Fruit fly (Drosophila melanogaster) whole organism, prepupa: ENCODE data around the gene CG9222.
A peak's percentile ranks its signal among the peaks of the same experiment; 100 is the strongest.

ENCODE experiments used
- Blimp-1 ChIP-seq: fragments of 200-800 bp; sonication (Bioruptor generic); optimal IDR thresholded peaks from 3 replicates; lab custom pipeline; 2017; ENCODE audit warnings: missing biosample characterization, missing genetic modification characterization, mild to moderate bottlenecking, moderate library complexity, missing genetic modification reagents
- CG10631 ChIP-seq: fragments of 200-800 bp; sonication (Bioruptor generic); optimal IDR thresholded peaks from 2 replicates; lab custom pipeline; 2016; ENCODE audit warnings: missing biosample characterization, missing genetic modification characterization
- CG10669 ChIP-seq: fragments of 200-800 bp; sonication (Bioruptor generic); optimal IDR thresholded peaks from 3 replicates; lab custom pipeline; 2018; ENCODE audit warnings: missing biosample characterization, mild to moderate bottlenecking, missing genetic modification characterization, moderate library complexity
- CG16779 ChIP-seq: fragments of 200-800 bp; sonication (Bioruptor generic); optimal IDR thresholded peaks from 3 replicates; lab custom pipeline; 2017; ENCODE audit warnings: missing biosample characterization, mild to moderate bottlenecking, missing genetic modification characterization
- CG3032 ChIP-seq: fragments of 200-800 bp; optimal IDR thresholded peaks from 2 replicates; lab custom pipeline; 2019; ENCODE audit warnings: missing biosample characterization, mild to moderate bottlenecking, missing genetic modification characterization, moderate library complexity
- CG31627 ChIP-seq: fragments of 200-800 bp; sonication (Bioruptor generic); optimal IDR thresholded peaks from 3 replicates; lab custom pipeline; 2016; ENCODE audit warnings: missing biosample characterization, missing genetic modification characterization
- CG32006 ChIP-seq: fragments of 200-800 bp; sonication (Bioruptor generic); optimal IDR thresholded peaks from 3 replicates; lab custom pipeline; 2017; ENCODE audit warnings: missing biosample characterization, mild to moderate bottlenecking, missing genetic modification characterization
- CG3919 ChIP-seq: fragments of 200-800 bp; sonication (Bioruptor generic); optimal IDR thresholded peaks from 3 replicates; lab custom pipeline; 2016; ENCODE audit warnings: missing biosample characterization, missing genetic modification characterization
- CG6163 ChIP-seq: fragments of 200-800 bp; sonication (Bioruptor generic); IDR thresholded peaks from 3 replicates; pipeline ENCODE4 v1.3.6; 2022; ENCODE audit warnings: missing biosample characterization, missing genetic modification characterization
- CG8319 ChIP-seq: fragments of 200-800 bp; sonication (Bioruptor generic); optimal IDR thresholded peaks from 3 replicates; lab custom pipeline; 2016; ENCODE audit warnings: missing biosample characterization, missing genetic modification characterization
- CG8632 ChIP-seq: fragments of 200-800 bp; sonication (Bioruptor generic); optimal IDR thresholded peaks from 3 replicates; lab custom pipeline; 2016; ENCODE audit warnings: missing biosample characterization, missing genetic modification characterization
- CG9139 ChIP-seq: fragments of 200-800 bp; sonication (Bioruptor generic); optimal IDR thresholded peaks from 3 replicates; lab custom pipeline; 2017; ENCODE audit warnings: missing biosample characterization, mild to moderate bottlenecking, missing genetic modification characterization
- Eip78C ChIP-seq: fragments of 200-800 bp; sonication (Bioruptor generic); peaks from one replicate; lab custom pipeline; 2016; ENCODE audit warnings: missing biosample characterization, missing genetic modification characterization
- Ets96B ChIP-seq: fragments of 200-800 bp; optimal IDR thresholded peaks from 2 replicates; lab custom pipeline; 2019; ENCODE audit warnings: missing biosample characterization, mild to moderate bottlenecking, missing genetic modification characterization, moderate library complexity
- Gug ChIP-seq: fragments of 200-800 bp; sonication (Bioruptor generic); IDR thresholded peaks from 2 replicates; pipeline ENCODE4 v1.3.6; 2022; ENCODE audit warnings: missing biosample characterization, missing genetic modification characterization
- Met ChIP-seq: fragments of 200-800 bp; sonication (Bioruptor generic); optimal IDR thresholded peaks from 3 replicates; lab custom pipeline; 2016; ENCODE audit warnings: missing biosample characterization, missing genetic modification characterization
- OdsH ChIP-seq: fragments of 200-800 bp; sonication (Bioruptor generic); optimal IDR thresholded peaks from 3 replicates; lab custom pipeline; 2016; ENCODE audit warnings: missing biosample characterization, missing genetic modification characterization
- Smox ChIP-seq: fragments of 200-800 bp; sonication (Bioruptor generic); optimal IDR thresholded peaks from 3 replicates; lab custom pipeline; 2016; ENCODE audit warnings: missing biosample characterization, missing genetic modification characterization
- Sox102F ChIP-seq: fragments of 200-800 bp; sonication (Bioruptor generic); optimal IDR thresholded peaks from 2 replicates; lab custom pipeline; 2016; ENCODE audit warnings: missing biosample characterization, mild to moderate bottlenecking, missing genetic modification characterization
- Sox15 ChIP-seq: fragments of 200-800 bp; sonication (Bioruptor generic); optimal IDR thresholded peaks from 3 replicates; lab custom pipeline; 2016; ENCODE audit warnings: missing biosample characterization, missing genetic modification characterization
- achi ChIP-seq: fragments of 200-800 bp; sonication (Bioruptor generic); optimal IDR thresholded peaks from 3 replicates; lab custom pipeline; 2016; ENCODE audit warnings: missing biosample characterization, missing genetic modification characterization
- acj6 ChIP-seq: fragments of 200-800 bp; sonication (Bioruptor generic); optimal IDR thresholded peaks from 3 replicates; lab custom pipeline; 2016; ENCODE audit warnings: missing biosample characterization, missing genetic modification characterization
- dac ChIP-seq: fragments of 200-800 bp; sonication (Bioruptor generic); optimal IDR thresholded peaks from 2 replicates; lab custom pipeline; 2017; ENCODE audit warnings: missing biosample characterization, mild to moderate bottlenecking, missing genetic modification characterization
- dsx ChIP-seq: fragments of 200-800 bp; optimal IDR thresholded peaks from 3 replicates; lab custom pipeline; 2019; ENCODE audit warnings: missing biosample characterization, mild to moderate bottlenecking, missing genetic modification characterization, moderate library complexity; ENCODE audit not compliant: poor library complexity, severe bottlenecking
- eg ChIP-seq: fragments of 200-800 bp; sonication (Bioruptor generic); IDR thresholded peaks from 3 replicates; pipeline ENCODE4 v1.3.6; 2022; ENCODE audit warnings: missing biosample characterization, missing genetic modification characterization
- fd85E ChIP-seq: fragments of 200-800 bp; sonication (Bioruptor generic); optimal IDR thresholded peaks from 3 replicates; lab custom pipeline; 2016; ENCODE audit warnings: missing biosample characterization, missing genetic modification characterization
- fkh ChIP-seq: fragments of 200-800 bp; sonication (Bioruptor generic); optimal IDR thresholded peaks from 3 replicates; lab custom pipeline; 2017; ENCODE audit warnings: missing biosample characterization, mild to moderate bottlenecking, missing genetic modification characterization, moderate library complexity
- lz ChIP-seq: fragments of 200-800 bp; sonication (Bioruptor generic); optimal IDR thresholded peaks from 3 replicates; lab custom pipeline; 2016; ENCODE audit warnings: missing biosample characterization, missing genetic modification characterization
- net ChIP-seq: fragments of 200-800 bp; sonication (Bioruptor generic); optimal IDR thresholded peaks from 3 replicates; lab custom pipeline; 2016; ENCODE audit warnings: missing biosample characterization, missing genetic modification characterization
- salr ChIP-seq, 2 experiments: fragments of 200-800 bp; sonication (Bioruptor generic); optimal IDR thresholded peaks; 3 replicates each; lab custom pipeline; 2016 to 2018; ENCODE audit warnings: missing biosample characterization in 2 of 2, missing genetic modification characterization in 2 of 2, mild to moderate bottlenecking in 1 of 2
- spab ChIP-seq: fragments of 200-800 bp; sonication (Bioruptor generic); optimal IDR thresholded peaks from 2 replicates; lab custom pipeline; 2017; ENCODE audit warnings: missing biosample characterization, mild to moderate bottlenecking, missing genetic modification characterization, missing genetic modification reagents
- ss ChIP-seq, 2 experiments: fragments of 200-800 bp; sonication (Bioruptor generic); optimal IDR thresholded peaks; 2 replicates in 1 of 2; 3 replicates in 1 of 2; lab custom pipeline; 2017 to 2018; ENCODE audit warnings: mild to moderate bottlenecking in 2 of 2, missing biosample characterization in 2 of 2, missing genetic modification characterization in 2 of 2, moderate library complexity in 1 of 2
- svp ChIP-seq: fragments of 200-800 bp; sonication (Bioruptor generic); peaks from one replicate; lab custom pipeline; 2016; ENCODE audit warnings: missing biosample characterization, missing genetic modification characterization
- topi ChIP-seq: fragments of 200-800 bp; sonication (Bioruptor generic); optimal IDR thresholded peaks from 3 replicates; lab custom pipeline; 2016; ENCODE audit warnings: missing biosample characterization, missing genetic modification characterization
- vri ChIP-seq: fragments of 200-800 bp; sonication (Bioruptor generic); optimal IDR thresholded peaks from 3 replicates; lab custom pipeline; 2016; ENCODE audit warnings: missing biosample characterization, mild to moderate bottlenecking, missing genetic modification characterization

The CG9222 gene

dm6 chr2L:6165686-6166085 is 34.9 kb downstream of the CG9222 start (continued):
- TF ChIP-seq CG3919 (GFP tag; lab: Kevin White, UChicago) (peak; percentile 75), spab (GFP tag; lab: Kevin White, UChicago) (peak; percentile 66), svp (peak; percentile 90), CG16779 (tag; lab: Kevin White, UChicago) (peak; percentile 3), CG10669 (GFP tag; lab: Kevin White, UChicago) (peak; percentile 78), salr (GFP tag; optimal IDR thresholded peaks at IDR 0.05; lab: Kevin White, UChicago) (peak; percentile 40 to 64), Sox102F (GFP tag; lab: Kevin White, UChicago) (peak; percentile 77), CG10631 (peak; percentile 73), Smox (GFP tag; lab: Kevin White, UChicago) (peak; percentile 68), Sox15 (GFP tag; lab: Kevin White, UChicago) (peak; percentile 68), CG6163 (peak; percentile 67; the same call in 2 of the 3 replicates), eg (GFP tag; lab: Robert Waterston, UW) (no peak), fkh (GFP tag; lab: Kevin White, UChicago) (no peak), achi (GFP tag; lab: Kevin White, UChicago) (peak; percentile 61), Eip78C (peak; percentile 97), Ets96B (tag; lab: Kevin White, UChicago) (peak; percentile 82)

- 0 out of 3 replicates have a peak, but pooled peaks have one; percentile 20 for TF ChIP-seq CG6163
- TF ChIP-seq CG8632 (GFP tag; lab: Kevin White, UChicago), result no peak
- TF ChIP-seq lz (GFP tag; lab: Kevin White, UChicago), result no peak
- peak in 1 of 2 experiments; percentile 84 for TF ChIP-seq ss (GFP tag; optimal IDR thresholded peaks at IDR 0.05; lab: Kevin White, UChicago)
- TF ChIP-seq eg (GFP tag; lab: Robert Waterston, UW), result 0 out of 3 replicates have a peak, but pooled peaks have one; percentile 6
- TF ChIP-seq CG32006 (GFP tag; lab: Kevin White, UChicago), result peak; percentile 35
Observed at dm6 chr2L:6169119-6169518, 38.3 kb downstream of the CG9222 start.

dm6 chr2L:6171166-6171565 is 40.3 kb downstream of the CG9222 start:
- TF ChIP-seq CG3919 (GFP tag; lab: Kevin White, UChicago) (no peak), svp (peak; percentile 66), topi (GFP tag; lab: Kevin White, UChicago) (no peak), CG8319 (GFP tag; lab: Kevin White, UChicago) (no peak)

dm6 chr2L:6172996-6173395 is 42.2 kb downstream of the CG9222 start:
- no peak for TF ChIP-seq net (GFP tag; lab: Kevin White, UChicago)
- TF ChIP-seq CG6163, result no peak
- TF ChIP-seq ss (GFP tag; optimal IDR thresholded peaks at IDR 0.05; lab: Kevin White, UChicago), result no peak
- no peak for TF ChIP-seq CG8632 (GFP tag; lab: Kevin White, UChicago)
- no peak for TF ChIP-seq acj6 (GFP tag; lab: Kevin White, UChicago)
- no peak for TF ChIP-seq Blimp-1 (GFP tag; lab: Kevin White, UChicago)
- no peak for TF ChIP-seq OdsH
- TF ChIP-seq vri (GFP tag; lab: Kevin White, UChicago), result no peak
- TF ChIP-seq eg (GFP tag; lab: Robert Waterston, UW), result no peak
- TF ChIP-seq Gug (GFP tag; lab: Robert Waterston, UW), result no peak
- TF ChIP-seq topi (GFP tag; lab: Kevin White, UChicago), result no peak
- no peak for TF ChIP-seq CG9139 (GFP tag; lab: Kevin White, UChicago)
- no peak for TF ChIP-seq CG31627 (GFP tag; lab: Kevin White, UChicago)
- TF ChIP-seq CG3032 (tag; lab: Kevin White, UChicago), result no peak
- TF ChIP-seq dsx (GFP tag; lab: Kevin White, UChicago), result no peak
- no peak for TF ChIP-seq Met
- no peak for TF ChIP-seq Ets96B (tag; lab: Kevin White, UChicago)
- TF ChIP-seq fd85E (GFP tag; lab: Kevin White, UChicago), result no peak
- no peak for TF ChIP-seq dac (GFP tag; lab: Kevin White, UChicago)
- no peak for TF ChIP-seq salr (GFP tag; optimal IDR thresholded peaks at IDR 0.05; lab: Kevin White, UChicago)
